Worm (Caenorhabditis elegans) whole organism, young adult: ENCODE data around the gene ZK1248.5.

Experiments used
- C06A6.2 ChIP-seq: fragments of 200-800 bp; sonication (Bioruptor generic); conservative IDR thresholded peaks from 2 replicates; pipeline ENCODE4 v1.3.6; 2022; ENCODE audit warnings: missing genetic modification characterization, missing compliant biosample characterization
- C17E4.6 ChIP-seq: fragments of 200-800 bp; sonication (Bioruptor generic); IDR thresholded peaks from 2 replicates; pipeline ENCODE4 v1.3.6; 2022; ENCODE audit warnings: missing genetic modification reagents, missing genetic modification characterization, missing compliant biosample characterization
- F10E7.11 ChIP-seq: sonication (generic microtip); optimal IDR thresholded peaks from 2 replicates; lab custom pipeline; 2017; ENCODE audit warnings: mild to moderate bottlenecking, missing genetic modification characterization, moderate library complexity, missing compliant biosample characterization
- F39B2.1 ChIP-seq: fragments of 200-800 bp; sonication (Bioruptor generic); IDR thresholded peaks from 2 replicates; pipeline ENCODE4 v1.3.6; 2022; ENCODE audit warnings: missing genetic modification reagents, missing genetic modification characterization, missing compliant biosample characterization
- T07F8.4 ChIP-seq: sonication (generic microtip); optimal IDR thresholded peaks from 2 replicates; lab custom pipeline; 2016; ENCODE audit warnings: mild to moderate bottlenecking, missing genetic modification characterization, moderate library complexity, missing compliant biosample characterization
- Y53F4B.3 ChIP-seq: fragments of 200-800 bp; sonication (Bioruptor generic); IDR thresholded peaks from 2 replicates; pipeline ENCODE4 v1.3.6; 2022; ENCODE audit warnings: missing genetic modification reagents, missing genetic modification characterization, missing compliant biosample characterization
- Y53G8AR.9 ChIP-seq: fragments of 200-800 bp; sonication (Bioruptor generic); conservative IDR thresholded peaks from 2 replicates; pipeline ENCODE4 v1.3.6; 2022; ENCODE audit warnings: missing genetic modification reagents, missing genetic modification characterization, missing compliant biosample characterization
- Y95B8A.8 ChIP-seq: fragments of 200-800 bp; sonication (Bioruptor generic); IDR thresholded peaks from 2 replicates; pipeline ENCODE4 v1.3.6; 2022; ENCODE audit warnings: missing genetic modification reagents, missing genetic modification characterization, missing compliant biosample characterization
- ZK185.1 ChIP-seq: sonication (generic microtip); optimal IDR thresholded peaks from 2 replicates; lab custom pipeline; 2016; ENCODE audit warnings: mild to moderate bottlenecking, missing genetic modification characterization, missing compliant biosample characterization; ENCODE audit not compliant: poor library complexity, severe bottlenecking
- ama-1 ChIP-seq, 3 experiments: fragments of 150-350 bp in 1 of 3; sonication (generic microtip) in 2 of 3; optimal IDR thresholded peaks; 2 replicates each; lab custom pipeline; 2014 to 2018; ENCODE audit warnings: missing biosample characterization in 2 of 3, missing genetic modification characterization in 2 of 3, missing genetic modification reagents in 2 of 3
- aptf-2 ChIP-seq: fragments of 200-800 bp; sonication (Bioruptor generic); conservative IDR thresholded peaks from 2 replicates; pipeline ENCODE4 v1.3.6; 2022; ENCODE audit warnings: missing genetic modification reagents, missing genetic modification characterization, missing compliant biosample characterization
- bed-1 ChIP-seq: fragments of 200-800 bp; sonication (Bioruptor generic); IDR thresholded peaks from 2 replicates; pipeline ENCODE4 v1.3.6; 2022; ENCODE audit warnings: missing genetic modification reagents, missing genetic modification characterization, missing compliant biosample characterization
- cebp-2 ChIP-seq: fragments of 200-800 bp; sonication (Bioruptor generic); IDR thresholded peaks from 2 replicates; pipeline ENCODE4 v1.3.6; 2022; ENCODE audit warnings: missing genetic modification characterization, missing compliant biosample characterization
- ceh-100 ChIP-seq: fragments of 200-800 bp; sonication (Bioruptor generic); IDR thresholded peaks from 2 replicates; pipeline ENCODE4 v1.3.6; 2022; ENCODE audit warnings: missing genetic modification reagents, missing genetic modification characterization, missing compliant biosample characterization
- ceh-40 ChIP-seq: fragments of 200-800 bp; sonication (Bioruptor generic); IDR thresholded peaks from 2 replicates; pipeline ENCODE4 v1.3.6; 2022; ENCODE audit warnings: missing genetic modification characterization, missing compliant biosample characterization
- ceh-58 ChIP-seq: fragments of 200-800 bp; sonication (Bioruptor generic); IDR thresholded peaks from 2 replicates; pipeline ENCODE4 v1.3.6; 2022; ENCODE audit warnings: missing genetic modification characterization, missing compliant biosample characterization
- ceh-79 ChIP-seq: sonication (generic microtip); optimal IDR thresholded peaks from 2 replicates; lab custom pipeline; 2017; ENCODE audit warnings: mild to moderate bottlenecking, missing genetic modification characterization, missing compliant biosample characterization
- chd-7 ChIP-seq: sonication (generic microtip); optimal IDR thresholded peaks from 2 replicates; lab custom pipeline; 2016; ENCODE audit warnings: mild to moderate bottlenecking, missing genetic modification characterization, moderate library complexity, missing compliant biosample characterization
- efl-1 ChIP-seq: fragments of 150-350 bp; optimal IDR thresholded peaks from 2 replicates; lab custom pipeline; 2014; ENCODE audit warnings: missing biosample characterization, missing genetic modification reagents, missing genetic modification characterization
- egl-18 ChIP-seq: fragments of 200-800 bp; sonication (Bioruptor generic); IDR thresholded peaks from 2 replicates; pipeline ENCODE4 v1.3.6; 2022; ENCODE audit warnings: missing genetic modification reagents, missing genetic modification characterization, missing compliant biosample characterization
- egl-44 ChIP-seq: fragments of 200-800 bp; sonication (Bioruptor generic); IDR thresholded peaks from 2 replicates; pipeline ENCODE4 v1.3.6; 2022; ENCODE audit warnings: missing genetic modification reagents, missing genetic modification characterization, missing compliant biosample characterization
- fkh-3 ChIP-seq: sonication (generic microtip); optimal IDR thresholded peaks from 2 replicates; lab custom pipeline; 2016; ENCODE audit warnings: mild to moderate bottlenecking, missing genetic modification characterization, missing compliant biosample characterization
- hmg-1.2 ChIP-seq: fragments of 200-800 bp; sonication (Bioruptor generic); IDR thresholded peaks from 2 replicates; pipeline ENCODE4 v1.3.6; 2022; ENCODE audit warnings: missing genetic modification reagents, missing genetic modification characterization, missing compliant biosample characterization
- hrde-1 ChIP-seq: sonication (generic microtip); optimal IDR thresholded peaks from 2 replicates; lab custom pipeline; 2016; ENCODE audit warnings: missing genetic modification characterization, mild to moderate bottlenecking, missing compliant biosample characterization, moderate library complexity, missing genotype, missing genetic modification reagents, borderline replicate concordance
- lag-1 ChIP-seq: fragments of 200-800 bp; sonication (Bioruptor generic); IDR thresholded peaks from 2 replicates; pipeline ENCODE4 v1.3.6; 2022; ENCODE audit warnings: missing genetic modification reagents, missing genetic modification characterization, missing compliant biosample characterization
- let-607 ChIP-seq, 2 experiments: fragments of 200-800 bp in 1 of 2; sonication (Bioruptor generic) in 1 of 2; sonication (generic microtip) in 1 of 2; optimal IDR thresholded peaks; 2 replicates each; lab custom pipeline; 2016 to 2018; ENCODE audit warnings: mild to moderate bottlenecking in 2 of 2, missing compliant biosample characterization in 2 of 2, missing genetic modification characterization in 2 of 2, moderate library complexity in 2 of 2, missing genotype in 1 of 2
- lin-40 ChIP-seq: sonication (generic microtip); optimal IDR thresholded peaks from 2 replicates; lab custom pipeline; 2016; ENCODE audit warnings: missing genetic modification characterization, mild to moderate bottlenecking, missing compliant biosample characterization, missing genotype, missing genetic modification reagents
- lin-54 ChIP-seq: fragments of 200-800 bp; sonication (Bioruptor generic); optimal IDR thresholded peaks from 2 replicates; lab custom pipeline; 2018; ENCODE audit warnings: mild to moderate bottlenecking, missing genetic modification characterization, missing compliant biosample characterization
- lsl-1 ChIP-seq: fragments of 200-800 bp; sonication (Bioruptor generic); optimal IDR thresholded peaks from 2 replicates; lab custom pipeline; 2018; ENCODE audit warnings: mild to moderate bottlenecking, missing genetic modification characterization, moderate library complexity, missing compliant biosample characterization
- lsy-27 ChIP-seq: sonication (generic microtip); optimal IDR thresholded peaks from 2 replicates; lab custom pipeline; 2017; ENCODE audit warnings: missing genetic modification characterization, mild to moderate bottlenecking, missing compliant biosample characterization, antibody characterized with exemption, missing genotype, borderline replicate concordance; ENCODE audit not compliant: insufficient read depth
- madf-6 ChIP-seq: fragments of 200-800 bp; sonication (Bioruptor generic); IDR thresholded peaks from 2 replicates; pipeline ENCODE4 v1.3.6; 2022; ENCODE audit warnings: missing genetic modification reagents, missing genetic modification characterization, missing compliant biosample characterization
- madf-8 ChIP-seq: fragments of 200-800 bp; sonication (Bioruptor generic); conservative IDR thresholded peaks from 2 replicates; pipeline ENCODE4 v1.3.6; 2022; ENCODE audit warnings: missing genetic modification reagents, missing genetic modification characterization, missing compliant biosample characterization
- mcd-1 ChIP-seq: fragments of 200-800 bp; sonication (Bioruptor generic); IDR thresholded peaks from 2 replicates; pipeline ENCODE4 v1.3.6; 2022; ENCODE audit warnings: missing genetic modification reagents, missing genetic modification characterization, missing compliant biosample characterization
- nfya-2 ChIP-seq: fragments of 200-800 bp; sonication (Bioruptor generic); IDR thresholded peaks from 2 replicates; pipeline ENCODE4 v1.3.6; 2022; ENCODE audit warnings: missing genetic modification reagents, missing genetic modification characterization, missing compliant biosample characterization
- nfyb-1 ChIP-seq: fragments of 200-800 bp; sonication (Bioruptor generic); IDR thresholded peaks from 2 replicates; pipeline ENCODE4 v1.3.6; 2022; ENCODE audit warnings: missing genetic modification reagents, missing genetic modification characterization, missing compliant biosample characterization
- nhr-120 ChIP-seq: fragments of 200-800 bp; sonication (Bioruptor generic); IDR thresholded peaks from 2 replicates; pipeline ENCODE4 v1.3.6; 2022; ENCODE audit warnings: missing genetic modification characterization, missing compliant biosample characterization
- pha-4 ChIP-seq: fragments of 150-350 bp; sonication (generic microtip); optimal IDR thresholded peaks from 2 replicates; lab custom pipeline; 2014; ENCODE audit warnings: missing biosample characterization, missing genetic modification reagents, missing genetic modification characterization
- rcor-1 ChIP-seq: fragments of 200-800 bp; sonication (Bioruptor generic); IDR thresholded peaks from 2 replicates; pipeline ENCODE4 v1.3.6; 2022; ENCODE audit warnings: missing genetic modification reagents, missing genetic modification characterization, missing compliant biosample characterization
- sdz-38 ChIP-seq: sonication (generic microtip); optimal IDR thresholded peaks from 2 replicates; lab custom pipeline; 2016; ENCODE audit warnings: missing genotype, missing genetic modification characterization, missing compliant biosample characterization
- snpc-1.1 ChIP-seq: sonication (generic microtip); optimal IDR thresholded peaks from 2 replicates; lab custom pipeline; 2017; ENCODE audit warnings: missing genetic modification characterization, mild to moderate bottlenecking, missing compliant biosample characterization, antibody characterized with exemption, moderate library complexity, missing genotype, missing genetic modification reagents; ENCODE audit not compliant: insufficient read depth
- snpc-3.4 ChIP-seq: sonication (generic microtip); optimal IDR thresholded peaks from 2 replicates; lab custom pipeline; 2017; ENCODE audit warnings: missing genetic modification characterization, mild to moderate bottlenecking, missing compliant biosample characterization, antibody characterized with exemption, moderate library complexity, missing genotype, missing genetic modification reagents
- somi-1 ChIP-seq: fragments of 200-800 bp; sonication (Bioruptor generic); optimal IDR thresholded peaks from 2 replicates; lab custom pipeline; 2018; ENCODE audit warnings: mild to moderate bottlenecking, missing genetic modification characterization, missing compliant biosample characterization
- sptf-2 ChIP-seq: fragments of 200-800 bp; sonication (Bioruptor generic); optimal IDR thresholded peaks from 2 replicates; lab custom pipeline; 2018; ENCODE audit warnings: mild to moderate bottlenecking, missing genetic modification characterization, missing compliant biosample characterization
- tbp1 ChIP-seq: fragments of 200-800 bp; sonication (Bioruptor generic); optimal IDR thresholded peaks from 2 replicates; lab custom pipeline; 2018; ENCODE audit warnings: mild to moderate bottlenecking, missing genetic modification characterization, missing compliant biosample characterization
- zfh-2 ChIP-seq: fragments of 200-800 bp; sonication (Bioruptor generic); conservative IDR thresholded peaks from 2 replicates; pipeline ENCODE4 v1.3.6; 2022; ENCODE audit warnings: missing genetic modification reagents, missing genetic modification characterization, missing compliant biosample characterization
- ztf-26 ChIP-seq: sonication (generic microtip); optimal IDR thresholded peaks from 2 replicates; lab custom pipeline; 2017; ENCODE audit warnings: missing genetic modification characterization, missing compliant biosample characterization
- ztf-28 ChIP-seq: fragments of 200-800 bp; sonication (Bioruptor generic); IDR thresholded peaks from 2 replicates; pipeline ENCODE4 v1.3.6; 2022; ENCODE audit warnings: missing genetic modification reagents, missing genetic modification characterization, missing compliant biosample characterization
- ztf-3 ChIP-seq: fragments of 200-800 bp; sonication (Bioruptor generic); optimal IDR thresholded peaks from 2 replicates; lab custom pipeline; 2018; ENCODE audit warnings: mild to moderate bottlenecking, missing genetic modification characterization, missing compliant biosample characterization

ZK1248.5 gene

ce11 chrII:5819655-5820054, 9.3 kb downstream of the ZK1248.5 start (continued):
- TF ChIP-seq nfya-2 (GFP tag; lab: Robert Waterston, UW) (no peak), let-607 (tag; optimal IDR thresholded peaks at IDR 0.05; lab: Kevin White, UChicago) (no peak), nfyb-1 (GFP tag; lab: Robert Waterston, UW) (no peak), lin-54 (GFP tag; lab: Kevin White, UChicago) (peak; percentile 15), nhr-120 (no peak), tbp1 (GFP tag; lab: Kevin White, UChicago) (peak; percentile 20), lsl-1 (GFP tag; lab: Kevin White, UChicago) (peak; percentile 58), T07F8.4 (tag; lab: Kevin White, UChicago) (no peak), pha-4 (no peak), ceh-79 (tag; lab: Kevin White, UChicago) (no peak), chd-7 (tag; lab: Kevin White, UChicago) (no peak), ama-1 (optimal IDR thresholded peaks at IDR 0.05; lab: Kevin White, UChicago) (no peak), ama-1 (GFP tag; optimal IDR thresholded peaks at IDR 0.05; lab: Kevin White, UChicago) (no peak), madf-8 (GFP tag; lab: Robert Waterston, UW) (peak; percentile 39; the same call in 1 of the 2 replicates), bed-1 (GFP tag; lab: Robert Waterston, UW) (no peak), ztf-3 (GFP tag; lab: Kevin White, UChicago) (no peak), zfh-2 (GFP tag; lab: Robert Waterston, UW) (no peak), snpc-3.4 (tag; lab: Kevin White, UChicago) (no peak), mcd-1 (peak; percentile 82), rcor-1 (peak; percentile 68), sdz-38 (tag; lab: Kevin White, UChicago) (no peak), snpc-1.1 (no peak), ztf-26 (no peak), Y53F4B.3 (GFP tag; lab: Robert Waterston, UW) (no peak), egl-44 (no peak), ceh-58 (GFP tag; lab: Robert Waterston, UW) (no peak), efl-1 (GFP tag; lab: Kevin White, UChicago) (no peak), lag-1 (GFP tag; lab: Robert Waterston, UW) (no peak), F10E7.11 (tag; lab: Kevin White, UChicago) (no peak), sptf-2 (no peak), madf-6 (peak; percentile 53), fkh-3 (tag; lab: Kevin White, UChicago) (no peak), Y95B8A.8 (GFP tag; lab: Robert Waterston, UW) (0 out of 2 replicates have a peak, but pooled peaks have one; percentile 21), hmg-1.2 (GFP tag; lab: Robert Waterston, UW) (peak; percentile 21; the same call in 1 of the 2 replicates), egl-18 (GFP tag; lab: Robert Waterston, UW) (no peak), C06A6.2 (no peak), aptf-2 (GFP tag; lab: Robert Waterston, UW) (0 out of 2 replicates have a peak, but pooled peaks have one; percentile 26), somi-1 (GFP tag; lab: Kevin White, UChicago) (no peak), cebp-2 (GFP tag; lab: Robert Waterston, UW) (no peak), F39B2.1 (no peak), lsy-27 (tag; lab: Kevin White, UChicago) (no peak), ZK185.1 (tag; lab: Kevin White, UChicago) (peak; percentile 34), ceh-100 (GFP tag; lab: Robert Waterston, UW) (peak; percentile 69), hrde-1 (no peak), Y53G8AR.9 (GFP tag; lab: Robert Waterston, UW) (no peak), ceh-40 (no peak), C17E4.6 (GFP tag; lab: Robert Waterston, UW) (no peak), ztf-28 (GFP tag; lab: Robert Waterston, UW) (0 out of 2 replicates have a peak, but pooled peaks have one; percentile 61), lin-40 (tag; lab: Kevin White, UChicago) (no peak)
